Fruit fly (Drosophila melanogaster) whole organism, embryonic: ENCODE measurements around the gene borr.
A peak's percentile ranks its signal among the peaks of the same experiment; 100 is the strongest.

Experiments used
- Abd-B ChIP-seq: fragments of 200-800 bp; sonication (Bioruptor generic); optimal IDR thresholded peaks from 2 replicates; lab custom pipeline; 2018; ENCODE audit warnings: missing biosample characterization, mild to moderate bottlenecking, missing genetic modification characterization, moderate library complexity
- Antp ChIP-seq: fragments of 200-800 bp; sonication (Bioruptor generic); optimal IDR thresholded peaks from 3 replicates; lab custom pipeline; 2016; ENCODE audit warnings: missing biosample characterization, missing genetic modification characterization
- Awh ChIP-seq: fragments of 200-800 bp; sonication (Bioruptor generic); IDR thresholded peaks from 2 replicates; pipeline ENCODE4, ENCODE4 v1.3.6; 2022; ENCODE audit warnings: missing biosample characterization, missing genetic modification characterization
- Bteb2 ChIP-seq: fragments of 200-800 bp; sonication (Bioruptor generic); optimal IDR thresholded peaks from 2 replicates; lab custom pipeline; 2016; ENCODE audit warnings: missing biosample characterization, missing genetic modification characterization
- C15 ChIP-seq: fragments of 200-800 bp; sonication (Bioruptor generic); IDR thresholded peaks from 3 replicates; pipeline ENCODE4 v1.3.6; 2022; ENCODE audit warnings: missing biosample characterization, missing genetic modification characterization
- CG10959 ChIP-seq: fragments of 200-800 bp; sonication (Bioruptor generic); IDR thresholded peaks from 2 replicates; pipeline ENCODE4 v1.3.6; 2022; ENCODE audit warnings: missing biosample characterization, missing genetic modification characterization
- CG1647 ChIP-seq: fragments of 200-800 bp; sonication (Bioruptor generic); optimal IDR thresholded peaks from 3 replicates; lab custom pipeline; 2016; ENCODE audit warnings: missing biosample characterization, missing genetic modification characterization
- CG17802 ChIP-seq: fragments of 200-800 bp; sonication (Bioruptor generic); optimal IDR thresholded peaks from 2 replicates; lab custom pipeline; 2018; ENCODE audit warnings: missing biosample characterization, mild to moderate bottlenecking, missing genetic modification characterization, moderate library complexity
- CG18619 ChIP-seq: fragments of 200-800 bp; sonication (Bioruptor generic); optimal IDR thresholded peaks from 3 replicates; lab custom pipeline; 2017; ENCODE audit warnings: missing biosample characterization, mild to moderate bottlenecking, missing genetic modification characterization
- CG31441 ChIP-seq: fragments of 200-800 bp; sonication (Bioruptor generic); IDR thresholded peaks from 2 replicates; pipeline ENCODE4 v1.3.6; 2022; ENCODE audit warnings: missing biosample characterization, missing genetic modification characterization
- CG3407 ChIP-seq: fragments of 200-800 bp; sonication (Bioruptor generic); optimal IDR thresholded peaks from 2 replicates; lab custom pipeline; 2018; ENCODE audit warnings: missing biosample characterization, mild to moderate bottlenecking, missing genetic modification characterization
- CG4328 ChIP-seq: fragments of 200-800 bp; sonication (Bioruptor generic); optimal IDR thresholded peaks from 3 replicates; lab custom pipeline; 2017; ENCODE audit warnings: missing biosample characterization, missing genetic modification reagents, missing genetic modification characterization
- CG43689 ChIP-seq: fragments of 200-800 bp; sonication (Bioruptor generic); IDR thresholded peaks from 2 replicates; pipeline ENCODE4 v1.3.6; 2022; ENCODE audit warnings: missing biosample characterization, missing genetic modification characterization
- CG4617 ChIP-seq: fragments of 200-800 bp; sonication (Bioruptor generic); optimal IDR thresholded peaks from 3 replicates; lab custom pipeline; 2016; ENCODE audit warnings: missing biosample characterization, missing genetic modification characterization, borderline replicate concordance
- CG4707 ChIP-seq: fragments of 200-800 bp; sonication (Bioruptor generic); optimal IDR thresholded peaks from 2 replicates; lab custom pipeline; 2018; ENCODE audit warnings: missing biosample characterization, mild to moderate bottlenecking, missing genetic modification characterization, moderate library complexity
- CG4820 ChIP-seq: fragments of 200-800 bp; sonication (Bioruptor generic); optimal IDR thresholded peaks from 3 replicates; lab custom pipeline; 2016; ENCODE audit warnings: missing biosample characterization, missing genetic modification characterization
- CG6854 ChIP-seq: fragments of 200-800 bp; sonication (Bioruptor generic); optimal IDR thresholded peaks from 3 replicates; lab custom pipeline; 2017; ENCODE audit warnings: missing biosample characterization, mild to moderate bottlenecking, missing genetic modification characterization
- CG7786 ChIP-seq: fragments of 200-800 bp; sonication (Bioruptor generic); optimal IDR thresholded peaks from 2 replicates; lab custom pipeline; 2016; ENCODE audit warnings: missing biosample characterization, missing genetic modification characterization
- CG9437 ChIP-seq: fragments of 200-800 bp; sonication (Bioruptor generic); optimal IDR thresholded peaks from 2 replicates; lab custom pipeline; 2018; ENCODE audit warnings: missing biosample characterization, mild to moderate bottlenecking, missing genetic modification characterization
- Chrac-16 ChIP-seq: fragments of 200-800 bp; sonication (Bioruptor generic); optimal IDR thresholded peaks from 3 replicates; lab custom pipeline; 2016; ENCODE audit warnings: missing biosample characterization, missing genetic modification characterization
- D ChIP-seq, 2 experiments: fragments of 200-800 bp in 1 of 2; fragments of >200 bp in 1 of 2; sonication (Bioruptor generic) in 1 of 2; optimal IDR thresholded peaks; 2 replicates in 1 of 2; 3 replicates in 1 of 2; lab custom pipeline; 2017; ENCODE audit warnings: mild to moderate bottlenecking in 1 of 2, missing biosample characterization in 1 of 2, missing genetic modification characterization in 1 of 2, missing genetic modification reagents in 1 of 2
- Dll ChIP-seq: fragments of 200-800 bp; sonication (Bioruptor generic); IDR thresholded peaks from 4 replicates; pipeline ENCODE4 v1.3.6; 2022; ENCODE audit warnings: missing biosample characterization, missing genetic modification characterization; ENCODE audit not compliant: partially characterized antibody
- Doc2 ChIP-seq: fragments of 200-800 bp; sonication (Bioruptor generic); IDR thresholded peaks from 2 replicates; pipeline ENCODE4 v1.3.6; 2022; ENCODE audit warnings: missing biosample characterization, missing genetic modification characterization
- Dp ChIP-seq: fragments of 200-800 bp; sonication (Bioruptor generic); optimal IDR thresholded peaks from 2 replicates; lab custom pipeline; 2018; ENCODE audit warnings: missing biosample characterization, mild to moderate bottlenecking, missing genetic modification characterization, moderate library complexity
- E2f2 ChIP-seq: fragments of 200-800 bp; sonication (Bioruptor generic); IDR thresholded peaks from 2 replicates; pipeline ENCODE4 v1.3.6; 2022; ENCODE audit warnings: missing biosample characterization, missing genetic modification characterization
- Hmx ChIP-seq: fragments of 200-800 bp; sonication (Bioruptor generic); optimal IDR thresholded peaks from 2 replicates; lab custom pipeline; 2016; ENCODE audit warnings: missing biosample characterization, missing genetic modification characterization
- Hr51 ChIP-seq, 2 experiments: fragments of 200-800 bp; sonication (Bioruptor generic); optimal IDR thresholded peaks; 2 replicates in 1 of 2; 3 replicates in 1 of 2; lab custom pipeline; 2016 to 2018; ENCODE audit warnings: missing biosample characterization in 2 of 2, missing genetic modification characterization in 2 of 2, mild to moderate bottlenecking in 1 of 2, moderate library complexity in 1 of 2
- NfI ChIP-seq: fragments of 200-800 bp; sonication (Bioruptor generic); optimal IDR thresholded peaks from 3 replicates; lab custom pipeline; 2018; ENCODE audit warnings: missing biosample characterization, mild to moderate bottlenecking, missing genetic modification characterization, moderate library complexity
- Optix ChIP-seq: fragments of 200-800 bp; sonication (Bioruptor generic); IDR thresholded peaks from 3 replicates; pipeline ENCODE4 v1.3.6; 2022; ENCODE audit warnings: missing biosample characterization, missing genetic modification characterization
- Six4 ChIP-seq: fragments of 200-800 bp; sonication (Bioruptor generic); optimal IDR thresholded peaks from 2 replicates; lab custom pipeline; 2016; ENCODE audit warnings: missing biosample characterization, missing genetic modification characterization
- bcd ChIP-seq: fragments of 200-800 bp; sonication (Bioruptor generic); optimal IDR thresholded peaks from 2 replicates; lab custom pipeline; 2017; ENCODE audit warnings: missing biosample characterization, mild to moderate bottlenecking, missing genetic modification characterization
- chn ChIP-seq: fragments of 200-800 bp; sonication (Bioruptor generic); optimal IDR thresholded peaks from 2 replicates; lab custom pipeline; 2016; ENCODE audit warnings: missing biosample characterization, missing genetic modification characterization
- dmrt99B ChIP-seq: fragments of 200-800 bp; sonication (Bioruptor generic); optimal IDR thresholded peaks from 2 replicates; lab custom pipeline; 2018; ENCODE audit warnings: missing biosample characterization, mild to moderate bottlenecking, missing genetic modification characterization, moderate library complexity
- gfzf ChIP-seq: fragments of 200-800 bp; sonication (Bioruptor generic); optimal IDR thresholded peaks from 2 replicates; lab custom pipeline; 2016; ENCODE audit warnings: missing biosample characterization, mild to moderate bottlenecking, missing genetic modification characterization, moderate library complexity
- grau ChIP-seq: fragments of 200-800 bp; optimal IDR thresholded peaks from 3 replicates; lab custom pipeline; 2019; ENCODE audit warnings: missing biosample characterization, mild to moderate bottlenecking, missing genetic modification characterization, moderate library complexity
- gsb ChIP-seq: fragments of 200-800 bp; sonication (Bioruptor generic); IDR thresholded peaks from 2 replicates; pipeline ENCODE4 v1.3.6; 2022; ENCODE audit warnings: missing biosample characterization, missing genetic modification characterization
- jing ChIP-seq: fragments of 200-800 bp; sonication (Bioruptor generic); optimal IDR thresholded peaks from 2 replicates; lab custom pipeline; 2018; ENCODE audit warnings: missing biosample characterization, mild to moderate bottlenecking, missing genetic modification characterization
- lov ChIP-seq, 2 experiments: fragments of 200-800 bp in 1 of 2; fragments of >200 bp in 1 of 2; sonication (Bioruptor generic) in 1 of 2; IDR thresholded peaks in 1 of 2; optimal IDR thresholded peaks in 1 of 2; 2 replicates in 1 of 2; 3 replicates in 1 of 2; pipeline versions ENCODE4 v1.3.6 to Lab custom; 2017 to 2022; ENCODE audit warnings: missing biosample characterization in 1 of 2, missing genetic modification characterization in 1 of 2
- nmo ChIP-seq: fragments of 200-800 bp; sonication (Bioruptor generic); optimal IDR thresholded peaks from 2 replicates; lab custom pipeline; 2018; ENCODE audit warnings: missing biosample characterization, mild to moderate bottlenecking, missing genetic modification characterization, moderate library complexity
- org-1 ChIP-seq: fragments of 200-800 bp; sonication (Bioruptor generic); optimal IDR thresholded peaks from 2 replicates; lab custom pipeline; 2017; ENCODE audit warnings: missing biosample characterization, missing genetic modification characterization
- pnt ChIP-seq: fragments of 200-800 bp; sonication (Bioruptor generic); optimal IDR thresholded peaks from 3 replicates; lab custom pipeline; 2016; ENCODE audit warnings: missing biosample characterization, missing genetic modification characterization
- sd ChIP-seq: fragments of 200-800 bp; sonication (Bioruptor generic); optimal IDR thresholded peaks from 3 replicates; lab custom pipeline; 2018; ENCODE audit warnings: missing biosample characterization, mild to moderate bottlenecking, missing genetic modification characterization, moderate library complexity
- shn ChIP-seq: fragments of 200-800 bp; sonication (Bioruptor generic); optimal IDR thresholded peaks from 3 replicates; lab custom pipeline; 2016; ENCODE audit warnings: missing biosample characterization, missing genetic modification characterization
- sim ChIP-seq: fragments of 200-800 bp; sonication (Bioruptor generic); IDR thresholded peaks from 2 replicates; pipeline ENCODE4 v1.3.6; 2022; ENCODE audit warnings: missing biosample characterization, missing genetic modification characterization
- sima ChIP-seq: fragments of 200-800 bp; sonication (Bioruptor generic); optimal IDR thresholded peaks from 2 replicates; lab custom pipeline; 2016; ENCODE audit warnings: missing biosample characterization, missing genetic modification characterization
- sisA ChIP-seq: fragments of 200-800 bp; sonication (Bioruptor generic); IDR thresholded peaks from 2 replicates; pipeline ENCODE4 v1.3.6; 2022; ENCODE audit warnings: missing biosample characterization, missing genetic modification characterization
- vnd ChIP-seq: fragments of 200-800 bp; sonication (Bioruptor generic); IDR thresholded peaks from 3 replicates; pipeline ENCODE4 v1.3.6; 2022; ENCODE audit warnings: missing biosample characterization, missing genetic modification characterization; ENCODE audit not compliant: partially characterized antibody
- zfh1 ChIP-seq: fragments of 200-800 bp; sonication (Bioruptor generic); IDR thresholded peaks from 3 replicates; pipeline ENCODE4 v1.3.6; 2022; ENCODE audit warnings: missing biosample characterization, missing genetic modification characterization

The borr gene

dm6 chr2L:9210864-9211701 is 41.8 kb downstream of the borr start:
- TF ChIP-seq Hmx (GFP tag; lab: Kevin White, UChicago) (no peak), pnt (GFP tag; lab: Kevin White, UChicago) (no peak), CG9437 (GFP tag; lab: Kevin White, UChicago) (peak; percentile 51), CG7786 (GFP tag; lab: Kevin White, UChicago) (peak; percentile 20), CG10959 (no peak), Optix (GFP tag; lab: Robert Waterston, UW) (no peak), D (optimal IDR thresholded peaks at IDR 0.05; lab: Kevin White, UChicago) (no peak), D (GFP tag; optimal IDR thresholded peaks at IDR 0.05; lab: Kevin White, UChicago) (peak; percentile 36), Abd-B (peak; percentile 45), sim (no peak), chn (GFP tag; lab: Kevin White, UChicago) (peak; percentile 6), CG4328 (peak; percentile 13), bcd (peak; percentile 67), org-1 (GFP tag; lab: Kevin White, UChicago) (peak; percentile 62), vnd (GFP tag; lab: Robert Waterston, UW) (no peak), jing (GFP tag; lab: Kevin White, UChicago) (no peak), gsb (peak; percentile 45; the same call in 1 of the 2 replicates), CG43689 (GFP tag; lab: Robert Waterston, UW) (no peak), CG31441 (peak; percentile 74), Doc2 (GFP tag; lab: Robert Waterston, UW) (no peak), grau (tag; lab: Kevin White, UChicago) (peak; percentile 72), Antp (GFP tag; lab: Kevin White, UChicago) (no peak), Dp (GFP tag; lab: Kevin White, UChicago) (no peak), gfzf (GFP tag; lab: Kevin White, UChicago) (no peak), Hr51 (GFP tag; optimal IDR thresholded peaks at IDR 0.05; lab: Kevin White, UChicago) (peak in 1 of 2 experiments; percentile 73), CG1647 (GFP tag; lab: Kevin White, UChicago) (peak; percentile 38), Six4 (peak; percentile 2), Chrac-16 (GFP tag; lab: Kevin White, UChicago) (peak; percentile 45), CG3407 (peak; percentile 38), CG4617 (GFP tag; lab: Kevin White, UChicago) (peak; percentile 10), CG4707 (GFP tag; lab: Kevin White, UChicago) (peak; percentile 19), Dll (GFP tag; lab: Robert Waterston, UW) (no peak), CG18619 (GFP tag; lab: Kevin White, UChicago) (peak; percentile 62), sd (peak; percentile 35), Awh (GFP tag; lab: Robert Waterston, UW) (no peak), NfI (peak; percentile 13), nmo (GFP tag; lab: Kevin White, UChicago) (peak; percentile 81), CG4820 (GFP tag; lab: Kevin White, UChicago) (peak; percentile 53), CG17802 (no peak), dmrt99B (tag; lab: Kevin White, UChicago) (peak; percentile 72), lov (optimal IDR thresholded peaks at IDR 0.05; lab: Kevin White, UChicago) (no peak), lov (GFP tag; IDR thresholded peaks at IDR 0.05; lab: Robert Waterston, UW) (no peak), sima (GFP tag; lab: Kevin White, UChicago) (no peak), E2f2 (GFP tag; lab: Robert Waterston, UW) (peak; percentile 44; the same call in 1 of the 2 replicates), shn (no peak), sisA (GFP tag; lab: Robert Waterston, UW) (no peak), Bteb2 (GFP tag; lab: Kevin White, UChicago) (peak; percentile 42), CG6854 (GFP tag; lab: Kevin White, UChicago) (peak; percentile 23), zfh1 (peak; percentile 50; the same call in 1 of the 3 replicates), C15 (GFP tag; lab: Robert Waterston, UW) (no peak)
